Fruit fly (Drosophila melanogaster) whole organism, adult: Measurements from ENCODE around the gene Cyp313a1.

Experiments
- CG11617 ChIP-seq: fragments of 200-800 bp; sonication (Bioruptor generic); optimal IDR thresholded peaks from 2 replicates; lab custom pipeline; 2017; ENCODE audit warnings: mild to moderate bottlenecking, missing biosample characterization, missing genetic modification reagents, missing genetic modification characterization
- CG12768 ChIP-seq: fragments of 200-800 bp; sonication (Bioruptor generic); optimal IDR thresholded peaks from 2 replicates; lab custom pipeline; 2017; ENCODE audit warnings: missing biosample characterization, missing genetic modification characterization, mild to moderate bottlenecking, moderate library complexity, missing genetic modification reagents
- CG14711 ChIP-seq: fragments of 200-800 bp; sonication (Bioruptor generic); optimal IDR thresholded peaks from 2 replicates; lab custom pipeline; 2018; ENCODE audit warnings: missing biosample characterization, mild to moderate bottlenecking, missing genetic modification characterization, moderate library complexity
- CG1620 ChIP-seq: fragments of 200-800 bp; sonication (Bioruptor generic); optimal IDR thresholded peaks from 2 replicates; lab custom pipeline; 2016; ENCODE audit warnings: missing biosample characterization, missing genetic modification characterization
- CG33017 ChIP-seq: fragments of 200-800 bp; sonication (Bioruptor generic); optimal IDR thresholded peaks from 2 replicates; lab custom pipeline; 2018; ENCODE audit warnings: missing biosample characterization, mild to moderate bottlenecking, missing genetic modification characterization, moderate library complexity
- CG5204 ChIP-seq: fragments of 200-800 bp; sonication (Bioruptor generic); optimal IDR thresholded peaks from 2 replicates; lab custom pipeline; 2016; ENCODE audit warnings: missing biosample characterization, missing genetic modification characterization
- CG7045 ChIP-seq: fragments of 200-800 bp; sonication (Bioruptor generic); optimal IDR thresholded peaks from 2 replicates; lab custom pipeline; 2017; ENCODE audit warnings: missing biosample characterization, mild to moderate bottlenecking, missing genetic modification characterization
- CG7101 ChIP-seq: fragments of 200-800 bp; sonication (Bioruptor generic); optimal IDR thresholded peaks from 2 replicates; lab custom pipeline; 2018; ENCODE audit warnings: missing biosample characterization, mild to moderate bottlenecking, missing genetic modification characterization, moderate library complexity
- Clk ChIP-seq: fragments of 200-800 bp; sonication (Bioruptor generic); optimal IDR thresholded peaks from 2 replicates; lab custom pipeline; 2017; ENCODE audit warnings: missing biosample characterization, missing genetic modification characterization
- Crg-1 ChIP-seq: fragments of 200-800 bp; sonication (Bioruptor generic); optimal IDR thresholded peaks from 2 replicates; lab custom pipeline; 2016; ENCODE audit warnings: missing biosample characterization, missing genetic modification characterization
- Hr96 ChIP-seq: fragments of 200-800 bp; sonication (Bioruptor generic); optimal IDR thresholded peaks from 2 replicates; lab custom pipeline; 2016; ENCODE audit warnings: missing biosample characterization, missing genetic modification characterization
- Mnt ChIP-seq: fragments of 200-800 bp; sonication (Bioruptor generic); optimal IDR thresholded peaks from 2 replicates; lab custom pipeline; 2016; ENCODE audit warnings: missing biosample characterization, mild to moderate bottlenecking, missing genetic modification characterization
- bab1 ChIP-seq: fragments of 200-800 bp; sonication (Bioruptor generic); optimal IDR thresholded peaks from 3 replicates; lab custom pipeline; 2019; ENCODE audit warnings: missing biosample characterization, mild to moderate bottlenecking, missing genetic modification characterization, moderate library complexity
- cic ChIP-seq: fragments of 200-800 bp; sonication (Bioruptor generic); optimal IDR thresholded peaks from 2 replicates; lab custom pipeline; 2017; ENCODE audit warnings: missing biosample characterization, mild to moderate bottlenecking, missing genetic modification characterization, moderate library complexity
- cnc ChIP-seq, 2 experiments: fragments of >200 bp; optimal IDR thresholded peaks; 2 replicates each; lab custom pipeline; 2017
- kay ChIP-seq: fragments of 200-800 bp; sonication (Bioruptor generic); peaks from one replicate; lab custom pipeline; 2016; ENCODE audit warnings: missing biosample characterization, missing genetic modification characterization, borderline replicate concordance
- ovo ChIP-seq: fragments of 200-800 bp; sonication (Bioruptor generic); optimal IDR thresholded peaks from 2 replicates; lab custom pipeline; 2016; ENCODE audit warnings: missing biosample characterization, missing genetic modification characterization
- pad ChIP-seq: fragments of 200-800 bp; sonication (Bioruptor generic); optimal IDR thresholded peaks from 3 replicates; lab custom pipeline; 2017; ENCODE audit warnings: missing biosample characterization, missing genetic modification characterization, mild to moderate bottlenecking, moderate library complexity, missing genetic modification reagents
- tj ChIP-seq: fragments of 200-800 bp; sonication (Bioruptor generic); optimal IDR thresholded peaks from 3 replicates; lab custom pipeline; 2017; ENCODE audit warnings: missing biosample characterization, mild to moderate bottlenecking, missing genetic modification characterization, moderate library complexity
- toe ChIP-seq: fragments of 200-800 bp; sonication (Bioruptor generic); optimal IDR thresholded peaks from 2 replicates; lab custom pipeline; 2016; ENCODE audit warnings: missing biosample characterization, missing genetic modification characterization

The Cyp313a1 gene

dm6 chr3R:14478438-14479033 lies 42.3 kb upstream of the Cyp313a1 start:
- TF ChIP-seq ovo (no peak), CG1620 (GFP tag; lab: Kevin White, UChicago) (no peak), toe (no peak), CG14711 (tag; lab: Kevin White, UChicago) (peak; percentile 24), Mnt (GFP tag; lab: Kevin White, UChicago) (no peak), CG7045 (GFP tag; lab: Kevin White, UChicago) (no peak), CG11617 (GFP tag; lab: Kevin White, UChicago) (no peak)

DNA sequence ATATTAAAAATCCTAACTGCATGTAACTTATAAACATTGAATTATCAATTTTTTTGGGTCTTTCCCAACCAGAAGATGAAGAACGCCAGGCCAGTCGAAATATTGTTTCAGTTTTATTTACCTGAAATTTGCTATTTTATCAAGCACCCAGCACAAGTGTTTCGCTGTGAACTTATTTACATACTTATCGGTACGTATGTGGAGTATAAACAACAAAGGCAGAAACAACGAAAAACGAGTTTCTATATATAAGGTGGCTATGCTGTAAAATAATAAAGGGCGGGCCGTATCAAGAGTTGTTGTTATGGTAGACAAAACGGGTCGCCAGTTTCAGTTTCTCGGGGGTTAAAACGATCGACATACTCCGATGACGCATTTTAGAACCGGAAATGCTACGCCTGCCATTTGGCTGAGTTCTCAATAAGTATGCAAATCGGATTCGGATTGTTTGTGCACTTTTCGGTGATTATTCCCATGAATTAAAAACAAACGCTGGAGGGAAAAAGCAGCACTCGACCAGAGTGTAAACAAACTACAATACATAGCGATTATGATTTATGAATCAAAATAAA lies 41.1 kb upstream of the Cyp313a1 start:
- TF ChIP-seq kay (GFP tag; lab: Kevin White, UChicago) (no peak), CG1620 (GFP tag; lab: Kevin White, UChicago) (no peak), Crg-1 (GFP tag; lab: Kevin White, UChicago) (no peak), CG5204 (no peak), Clk (GFP tag; lab: Kevin White, UChicago) (no peak), pad (GFP tag; lab: Kevin White, UChicago) (no peak), Mnt (GFP tag; lab: Kevin White, UChicago) (no peak), cic (GFP tag; lab: Kevin White, UChicago) (no peak), Hr96 (GFP tag; lab: Kevin White, UChicago) (no peak), toe (no peak), cnc (optimal IDR thresholded peaks at IDR 0.05; lab: Kevin White, UChicago) (no peak), tj (no peak), bab1 (GFP tag; lab: Kevin White, UChicago) (no peak), CG7045 (GFP tag; lab: Kevin White, UChicago) (no peak), CG33017 (tag; lab: Kevin White, UChicago) (no peak)

DNA sequence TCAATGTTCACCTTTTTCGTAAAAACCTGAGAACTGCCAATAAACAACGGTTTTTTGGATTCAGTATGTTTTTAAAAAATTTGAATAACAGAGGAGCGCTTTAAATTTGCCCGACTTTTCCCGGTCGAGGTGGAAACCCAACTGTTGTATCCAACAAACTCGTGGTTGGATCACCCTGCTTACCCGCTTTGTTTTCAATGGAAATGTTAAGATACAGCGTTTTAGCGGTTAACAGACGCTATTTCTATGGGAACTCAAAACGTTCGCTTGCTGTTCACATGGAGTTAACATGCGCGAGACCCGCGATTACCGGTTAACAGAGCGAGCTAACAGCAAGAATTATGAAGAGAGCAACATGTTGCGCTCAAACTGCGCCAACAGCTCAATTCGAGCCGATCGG lies 39.3 kb upstream of the Cyp313a1 start, which contains the start of gene cv-c:
cv-c (minus strand) TSS at position 145 of the 400 bp plus-strand sequence.
- peak; percentile 39 for TF ChIP-seq cic (GFP tag; lab: Kevin White, UChicago)
- peak; percentile 55 for TF ChIP-seq Mnt (GFP tag; lab: Kevin White, UChicago)
- TF ChIP-seq tj, result peak; percentile 24
- TF ChIP-seq kay (GFP tag; lab: Kevin White, UChicago), result no peak

DNA sequence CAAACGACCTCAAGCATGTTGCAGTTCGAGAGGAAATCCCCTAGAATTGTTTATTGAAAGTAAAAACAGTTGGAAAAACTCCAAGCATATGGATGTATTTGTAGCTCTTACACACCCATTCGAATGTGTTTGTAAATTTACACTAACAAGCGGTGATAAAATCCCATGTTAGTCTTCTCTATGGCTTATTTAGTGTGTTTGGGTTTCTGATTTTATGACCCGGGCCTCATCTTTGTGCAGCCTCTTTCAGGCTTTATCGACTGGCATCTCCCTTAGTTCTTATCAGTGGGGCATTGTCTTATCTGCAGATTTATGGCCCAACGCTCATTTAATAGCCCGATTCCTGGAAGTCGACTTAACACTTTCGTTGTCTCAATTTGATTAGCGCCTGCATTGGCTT lies 38.9 kb upstream of the Cyp313a1 start:
- TF ChIP-seq CG12768 (GFP tag; lab: Kevin White, UChicago) (no peak), CG11617 (GFP tag; lab: Kevin White, UChicago) (no peak), CG1620 (GFP tag; lab: Kevin White, UChicago) (no peak), pad (GFP tag; lab: Kevin White, UChicago) (no peak), cic (GFP tag; lab: Kevin White, UChicago) (no peak), tj (no peak), cnc (optimal IDR thresholded peaks at IDR 0.05; lab: Kevin White, UChicago) (no peak), ovo (no peak), kay (GFP tag; lab: Kevin White, UChicago) (no peak), Mnt (GFP tag; lab: Kevin White, UChicago) (no peak), CG7045 (GFP tag; lab: Kevin White, UChicago) (no peak), Crg-1 (GFP tag; lab: Kevin White, UChicago) (no peak), CG7101 (tag; lab: Kevin White, UChicago) (no peak)

- TF ChIP-seq cnc (optimal IDR thresholded peaks at IDR 0.05; lab: Kevin White, UChicago) (no peak), Mnt (GFP tag; lab: Kevin White, UChicago) (no peak), tj (no peak), CG12768 (GFP tag; lab: Kevin White, UChicago) (no peak)
Measured at dm6 chr3R:14482986-14483385, 37.9 kb upstream of the Cyp313a1 start.

DNA sequence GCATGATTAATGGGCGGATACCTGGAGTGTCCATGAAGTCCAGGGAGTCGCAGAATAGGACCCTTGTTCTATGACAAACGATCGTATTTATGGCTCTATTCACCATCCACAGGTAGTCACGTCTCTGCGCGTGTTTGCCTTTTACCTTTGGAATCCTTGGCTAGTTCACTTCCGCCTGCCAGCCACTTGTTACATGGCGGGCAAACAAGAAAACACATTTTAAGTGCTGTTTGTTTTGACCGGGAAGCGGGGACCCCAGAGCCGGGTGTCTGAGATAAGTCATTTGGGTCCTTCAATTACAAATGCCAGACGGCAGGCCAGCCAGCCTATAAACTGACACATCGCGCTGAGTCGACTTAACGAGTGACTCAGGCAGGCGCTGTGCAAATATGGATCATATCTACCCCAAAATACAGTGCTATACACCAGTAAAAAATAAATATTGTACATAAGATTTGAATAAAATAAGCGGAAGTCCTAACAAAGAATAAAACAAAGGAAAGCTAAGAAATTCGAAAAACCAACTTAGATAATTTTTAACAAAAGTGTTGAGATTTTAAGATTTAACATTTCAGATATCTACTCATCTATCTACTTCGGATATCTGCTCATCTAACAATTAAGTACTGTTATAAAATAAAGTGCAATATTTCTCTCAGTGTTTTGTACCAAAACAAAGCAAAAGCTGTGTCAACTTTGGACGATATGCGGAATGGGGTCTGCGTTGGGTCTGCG lies 36.1 kb upstream of the Cyp313a1 start:
- no peak for TF ChIP-seq toe
- TF ChIP-seq CG7045 (GFP tag; lab: Kevin White, UChicago), result no peak
- TF ChIP-seq cnc (optimal IDR thresholded peaks at IDR 0.05; lab: Kevin White, UChicago), result no peak
- no peak for TF ChIP-seq Crg-1 (GFP tag; lab: Kevin White, UChicago)

- TF ChIP-seq ovo (no peak), CG7045 (GFP tag; lab: Kevin White, UChicago) (no peak), bab1 (GFP tag; lab: Kevin White, UChicago) (no peak), tj (no peak), CG1620 (GFP tag; lab: Kevin White, UChicago) (no peak), pad (GFP tag; lab: Kevin White, UChicago) (no peak), cic (GFP tag; lab: Kevin White, UChicago) (no peak), Crg-1 (GFP tag; lab: Kevin White, UChicago) (no peak), Mnt (GFP tag; lab: Kevin White, UChicago) (no peak), CG33017 (tag; lab: Kevin White, UChicago) (no peak), CG14711 (tag; lab: Kevin White, UChicago) (no peak), CG11617 (GFP tag; lab: Kevin White, UChicago) (no peak), CG7101 (tag; lab: Kevin White, UChicago) (no peak), Hr96 (GFP tag; lab: Kevin White, UChicago) (no peak), CG5204 (no peak)
Measured at dm6 chr3R:14486469-14486868, 34.4 kb upstream of the Cyp313a1 start.
